Worm (Caenorhabditis elegans): ENCODE results near the gene R10E9.3.

The R10E9.3 gene

ce11 chrIII:3955674-3956073 lies 4.3 kb upstream of the R10E9.3 start:
- TF ChIP-seq hif-1 (tag; optimal IDR thresholded peaks at IDR 0.05) (peak in 1 of 2 experiments; percentile 10), ctbp-1 (GFP tag; IDR thresholded peaks at IDR 0.05) (0 out of 2 replicates have a peak, but pooled peaks have one; percentile 12), hmg-1.1 (GFP tag; IDR thresholded peaks at IDR 0.05) (peak; percentile 62), fkh-10 (GFP tag; optimal IDR thresholded peaks at IDR 0.05) (peak; percentile 66), F37D6.2 (tag; optimal IDR thresholded peaks at IDR 0.05) (peak; percentile 14), mdl-1 (tag; optimal IDR thresholded peaks at IDR 0.05) (peak in 1 of 2 experiments; percentile 43), mep-1 (tag; optimal IDR thresholded peaks at IDR 0.05) (peak; percentile 69), nhr-11 (tag; optimal IDR thresholded peaks at IDR 0.05) (peak; percentile 49), hlh-30 (tag; optimal IDR thresholded peaks at IDR 0.05; ENCODE audit: insufficient read depth) (peak; percentile 84), unc-62 (GFP tag; optimal IDR thresholded peaks at IDR 0.05 in 1 of 2) (peak in 1 of 2 experiments; percentile 57), unc-62 (tag; optimal IDR thresholded peaks at IDR 0.05) (no peak), dmd-6 (GFP tag; IDR thresholded peaks at IDR 0.05) (no peak), mes-2 (tag; optimal IDR thresholded peaks at IDR 0.05; ENCODE audit: poor library complexity, severe bottlenecking) (peak; percentile 52), daf-12 (tag; optimal IDR thresholded peaks at IDR 0.05) (no peak), jun-1 (tag; optimal IDR thresholded peaks at IDR 0.05) (no peak), nhr-6 (tag; optimal IDR thresholded peaks at IDR 0.05) (no peak), hlh-11 (tag; optimal IDR thresholded peaks at IDR 0.05) (peak; percentile 1), lsy-2 (tag; optimal IDR thresholded peaks at IDR 0.05) (peak in 1 of 2 experiments; percentile 69)

DNA sequence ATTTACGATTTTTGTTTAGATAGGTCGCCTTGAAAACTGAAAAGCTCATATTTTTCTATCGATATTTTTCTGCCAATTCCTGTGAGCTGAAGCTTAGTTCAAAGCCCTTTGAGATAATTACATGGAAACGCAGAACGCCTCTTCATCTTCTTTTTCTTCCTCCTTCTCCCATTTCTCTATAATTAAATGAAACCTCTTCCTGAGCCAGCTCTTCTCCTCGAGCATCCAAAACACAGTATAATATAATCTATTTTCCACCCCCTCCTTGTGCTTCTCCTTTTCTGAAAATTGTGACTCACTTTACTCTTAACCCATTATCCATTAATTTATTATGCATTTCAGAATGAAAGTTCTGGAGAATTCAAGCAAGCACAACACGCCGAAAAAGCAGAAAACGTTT lies 3.7 kb upstream of the R10E9.3 start, which contains the start of gene F37A8.5:
Gene F37A8.5, plus strand, starts transcription at position 332 of the 400 bp plus-strand sequence.
- TF ChIP-seq lsy-2 (tag; optimal IDR thresholded peaks at IDR 0.05) (peak in 1 of 2 experiments; percentile 10), ces-1 (GFP tag; optimal IDR thresholded peaks at IDR 0.05) (peak; percentile 15), egl-43 (GFP tag; IDR thresholded peaks at IDR 0.05) (no peak)

DNA sequence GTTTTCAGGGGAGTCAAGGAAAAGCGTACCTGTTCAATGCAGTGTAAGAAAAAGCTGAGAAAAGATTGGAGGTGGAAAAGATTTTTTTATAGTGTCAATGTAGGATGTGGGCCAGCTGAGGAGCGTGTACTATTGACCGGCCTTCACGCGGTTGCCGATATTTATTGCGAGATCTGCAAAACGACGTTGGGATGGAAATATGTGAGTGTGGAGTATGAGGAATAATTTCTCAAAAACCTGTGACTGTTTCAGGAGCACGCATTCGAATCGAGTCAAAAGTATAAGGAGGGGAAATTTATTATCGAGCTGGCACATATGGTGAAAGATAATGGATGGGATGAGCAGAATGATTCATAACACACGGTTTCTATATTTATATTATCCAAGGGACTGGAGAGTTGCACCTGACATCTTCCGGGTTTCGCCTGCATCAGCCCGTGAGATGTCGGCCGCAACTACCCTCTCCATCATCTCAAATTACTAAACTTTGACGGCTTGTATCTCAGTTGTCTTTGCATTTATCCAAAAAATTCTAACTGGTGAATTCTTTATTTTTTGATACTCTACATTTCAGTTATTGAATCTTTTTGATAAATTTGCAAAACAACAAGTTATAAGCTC lies 2.8 kb upstream of the R10E9.3 start:
- TF ChIP-seq F37D6.2 (tag; optimal IDR thresholded peaks at IDR 0.05) (no peak), snpc-4 (tag; optimal IDR thresholded peaks at IDR 0.05) (peak; percentile 1), skn-1 (tag; optimal IDR thresholded peaks at IDR 0.05) (no peak), aha-1 (tag) (peak; percentile 18), egl-43 (GFP tag; IDR thresholded peaks at IDR 0.05) (0 out of 2 replicates have a peak, but pooled peaks have one; percentile 53), Y75B8A.6 (GFP tag; IDR thresholded peaks at IDR 0.05) (no peak), mdt-29 (GFP tag; IDR thresholded peaks at IDR 0.05) (no peak), daf-19 (GFP tag; conservative IDR thresholded peaks at IDR 0.05) (0 out of 2 replicates have a peak, but pooled peaks have one; percentile 62)

DNA sequence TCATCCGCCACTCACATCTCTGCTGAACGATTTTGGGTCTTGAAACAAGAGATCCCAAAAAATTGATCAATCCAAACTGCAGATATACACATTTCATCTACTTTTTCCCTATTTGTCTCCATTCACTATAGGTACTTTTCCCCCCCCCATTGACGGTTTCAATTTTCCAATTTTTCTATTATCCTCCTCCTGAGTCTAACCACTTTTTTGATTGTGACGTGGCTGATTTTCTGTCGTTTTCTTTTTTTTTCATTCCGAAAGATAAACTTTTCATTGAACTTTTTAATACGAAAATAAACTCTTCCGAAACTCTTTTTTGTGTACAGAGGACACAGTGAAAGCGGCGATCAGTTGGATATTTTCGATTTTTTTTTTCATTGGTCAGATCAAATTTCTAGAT lies 2.2 kb upstream of the R10E9.3 start:
- TF ChIP-seq zfp-3 (GFP tag; conservative IDR thresholded peaks at IDR 0.05) (no peak), aha-1 (tag) (peak; percentile 60)

DNA sequence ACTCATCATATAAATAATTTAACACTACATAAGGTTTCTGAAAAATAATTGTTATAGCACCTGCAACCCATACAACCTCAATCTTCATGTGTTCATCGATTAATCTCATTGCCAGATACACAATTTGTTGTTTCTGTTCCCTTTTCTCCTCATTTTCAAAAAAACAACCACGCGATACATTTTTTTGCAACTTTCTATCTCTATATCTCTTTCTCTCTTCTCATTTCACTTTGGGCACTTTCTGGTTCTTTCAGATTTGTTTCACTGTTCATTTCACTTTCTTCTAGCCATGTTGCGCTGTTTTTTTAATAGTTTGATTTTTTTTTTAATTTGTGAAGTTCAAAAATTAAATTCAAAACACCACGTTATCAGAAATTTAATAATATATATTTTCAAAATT lies 815 bp upstream of the R10E9.3 start:
- peak; percentile 16; the same call in 1 of the 2 replicates for TF ChIP-seq dmd-6 (GFP tag; IDR thresholded peaks at IDR 0.05)
- TF ChIP-seq aha-1 (tag) = peak; percentile 84
- TF ChIP-seq mdl-1 (tag; optimal IDR thresholded peaks at IDR 0.05) = peak in 1 of 2 experiments; percentile 25
- TF ChIP-seq lin-29 (GFP tag; IDR thresholded peaks at IDR 0.05) = no peak
- TF ChIP-seq Y105C5A.15 (GFP tag; IDR thresholded peaks at IDR 0.05) = no peak
- peak; percentile 44 for TF ChIP-seq hlh-30 (tag; optimal IDR thresholded peaks at IDR 0.05; ENCODE audit: insufficient read depth)
- TF ChIP-seq hlh-11 (tag; optimal IDR thresholded peaks at IDR 0.05) = peak; percentile 20
- peak; percentile 8 for TF ChIP-seq nhr-28 (tag; optimal IDR thresholded peaks at IDR 0.05)

DNA sequence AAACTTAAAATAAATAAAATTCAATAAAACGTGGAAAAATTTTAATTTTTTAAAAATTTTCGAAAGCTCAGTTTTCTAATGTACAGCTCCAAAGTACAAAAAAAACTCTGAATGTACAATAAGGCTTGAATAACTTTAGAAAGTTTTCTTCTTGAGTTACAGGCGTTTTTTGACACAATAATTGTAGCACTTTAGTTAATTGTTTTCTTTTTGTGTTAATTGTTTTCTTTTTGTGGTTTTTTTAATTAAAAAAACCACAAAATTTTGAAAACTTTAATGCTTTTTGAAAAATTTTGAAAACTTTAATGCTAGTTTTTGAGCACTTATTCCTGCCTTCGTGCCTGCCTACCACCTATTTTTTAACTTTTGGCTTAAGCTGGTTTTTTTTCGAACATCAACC lies 4.2 kb downstream of the R10E9.3 start, which contains the start of gene R10E9.2:
Gene R10E9.2, minus strand, starts transcription at position 101 of the 400 bp plus-strand sequence.
- TF ChIP-seq lin-1 (GFP tag; IDR thresholded peaks at IDR 0.05) (no peak), attf-4 (tag; optimal IDR thresholded peaks at IDR 0.05) (no peak)

Data from whole organism, L4 larva.